Worm (Caenorhabditis elegans): ENCODE results near the gene rps-23.

DNA sequence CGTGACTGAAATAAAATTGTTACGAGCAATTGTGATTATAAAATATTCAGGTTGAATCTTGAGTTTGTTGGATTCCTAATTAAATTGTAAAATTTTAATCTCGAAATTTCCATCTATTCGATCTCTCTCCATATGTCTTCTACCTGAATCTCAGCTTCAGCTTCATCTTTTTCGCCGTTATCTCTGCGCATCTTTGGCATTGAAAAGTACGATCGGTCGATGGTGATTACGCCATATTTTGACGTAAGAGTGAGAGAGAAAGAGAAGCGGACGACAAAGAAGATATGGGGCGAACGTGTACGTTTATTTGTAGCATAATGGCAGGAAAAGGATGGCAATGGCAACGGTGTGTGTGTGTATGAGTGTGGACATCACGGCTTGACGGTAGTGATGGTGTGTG, 24.3 kb downstream of the rps-23 start:
- no peak for TF ChIP-seq Y53F4B.3 (GFP tag; IDR thresholded peaks at IDR 0.05)
- no peak for TF ChIP-seq xnd-1 (tag; optimal IDR thresholded peaks at IDR 0.05)
- TF ChIP-seq ccch-3 (GFP tag; optimal IDR thresholded peaks at IDR 0.05): no peak

Data from whole organism, young adult.